Worm (Caenorhabditis elegans): Measurements from ENCODE around the gene Y113G7A.16.

DNA sequence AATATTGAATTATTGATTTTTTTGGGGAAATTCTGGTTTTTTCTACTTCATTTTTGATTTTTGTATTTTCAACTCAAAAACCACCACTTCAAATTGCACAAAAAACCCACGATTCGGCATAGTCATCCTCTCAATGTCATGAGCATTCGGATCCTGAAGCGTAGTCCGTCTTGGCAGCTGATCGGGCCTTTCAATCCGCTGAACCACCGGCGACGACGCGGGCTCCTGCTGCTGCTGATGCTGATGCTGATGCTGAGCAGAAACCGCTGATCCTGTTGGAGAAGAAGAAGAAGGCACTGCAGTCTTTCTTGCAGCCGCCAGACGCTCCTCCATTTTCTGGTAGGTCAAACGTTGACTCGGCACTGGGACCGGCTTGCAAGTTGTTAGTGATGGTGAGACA lies 38.3 kb upstream of the Y113G7A.16 start:
- no peak for TF ChIP-seq fkh-4 (tag; optimal IDR thresholded peaks at IDR 0.05; ENCODE audit: borderline replicate concordance)
- TF ChIP-seq jun-1 (tag; optimal IDR thresholded peaks at IDR 0.05) = no peak
- no peak for TF ChIP-seq unc-62 (GFP tag; optimal IDR thresholded peaks at IDR 0.05)
- no peak for TF ChIP-seq efl-3 (GFP tag; optimal IDR thresholded peaks at IDR 0.05)
- TF ChIP-seq dsc-1 (tag; optimal IDR thresholded peaks at IDR 0.05) = no peak
- no peak for TF ChIP-seq elt-3 (tag; optimal IDR thresholded peaks at IDR 0.05)
- TF ChIP-seq nhr-76 (tag; optimal IDR thresholded peaks at IDR 0.05) = no peak

All from whole organism, L1 larva.